Fruit fly (Drosophila melanogaster) whole organism, embryonic: ENCODE results near the gene plx.
A peak's percentile ranks its signal among the peaks of the same experiment; 100 is the strongest.

ENCODE experiments used
- Atf3 ChIP-seq: fragments of 200-800 bp; sonication (Bioruptor generic); optimal IDR thresholded peaks from 3 replicates; lab custom pipeline; 2016; ENCODE audit warnings: missing biosample characterization, missing genetic modification characterization
- B-H2 ChIP-seq: fragments of 200-800 bp; sonication (Bioruptor generic); optimal IDR thresholded peaks from 2 replicates; lab custom pipeline; 2018; ENCODE audit warnings: missing biosample characterization, mild to moderate bottlenecking, missing genetic modification characterization
- Bdp1 ChIP-seq: fragments of 200-800 bp; sonication (Bioruptor generic); optimal IDR thresholded peaks from 3 replicates; lab custom pipeline; 2016; ENCODE audit warnings: missing biosample characterization, missing genetic modification characterization
- C15 ChIP-seq: fragments of 200-800 bp; sonication (Bioruptor generic); IDR thresholded peaks from 3 replicates; pipeline ENCODE4 v1.3.6; 2022; ENCODE audit warnings: missing biosample characterization, missing genetic modification characterization
- CG1024 ChIP-seq: fragments of 200-800 bp; sonication (Bioruptor generic); IDR thresholded peaks from 2 replicates; pipeline ENCODE4 v1.3.6; 2022; ENCODE audit warnings: missing biosample characterization, missing genetic modification characterization
- CG10565 ChIP-seq: fragments of 200-800 bp; sonication (Bioruptor generic); optimal IDR thresholded peaks from 3 replicates; lab custom pipeline; 2016; ENCODE audit warnings: missing biosample characterization, mild to moderate bottlenecking, missing genetic modification characterization
- CG10979 ChIP-seq: fragments of 200-800 bp; sonication (Bioruptor generic); optimal IDR thresholded peaks from 2 replicates; lab custom pipeline; 2018; ENCODE audit warnings: missing biosample characterization, mild to moderate bottlenecking, missing genetic modification characterization, moderate library complexity
- CG11723 ChIP-seq: fragments of 200-800 bp; sonication (Bioruptor generic); optimal IDR thresholded peaks from 2 replicates; lab custom pipeline; 2017; ENCODE audit warnings: missing biosample characterization, mild to moderate bottlenecking, missing genetic modification characterization
- CG12769 ChIP-seq: fragments of 200-800 bp; sonication (Bioruptor generic); optimal IDR thresholded peaks from 2 replicates; lab custom pipeline; 2019; ENCODE audit warnings: missing biosample characterization, mild to moderate bottlenecking, missing genetic modification characterization, moderate library complexity
- CG13287 ChIP-seq: fragments of 200-800 bp; sonication (Bioruptor generic); IDR thresholded peaks from 2 replicates; pipeline ENCODE4 v1.3.6; 2022; ENCODE audit warnings: missing biosample characterization, missing genetic modification characterization; ENCODE audit not compliant: partially characterized antibody
- CG14014 ChIP-seq: fragments of 200-800 bp; sonication (Bioruptor generic); IDR thresholded peaks from 2 replicates; pipeline ENCODE4 v1.3.6; 2022; ENCODE audit warnings: missing biosample characterization, missing genetic modification characterization
- CG15011 ChIP-seq: fragments of 200-800 bp; sonication (Bioruptor generic); optimal IDR thresholded peaks from 3 replicates; lab custom pipeline; 2018; ENCODE audit warnings: missing biosample characterization, mild to moderate bottlenecking, missing genetic modification characterization
- CG15696 ChIP-seq: fragments of 200-800 bp; sonication (Bioruptor generic); optimal IDR thresholded peaks from 2 replicates; lab custom pipeline; 2019; ENCODE audit warnings: missing biosample characterization, mild to moderate bottlenecking, missing genetic modification characterization, moderate library complexity
- CG1602 ChIP-seq: fragments of 200-800 bp; sonication (Bioruptor generic); optimal IDR thresholded peaks from 3 replicates; lab custom pipeline; 2016; ENCODE audit warnings: missing biosample characterization, missing genetic modification characterization
- CG16779 ChIP-seq: fragments of 200-800 bp; sonication (Bioruptor generic); IDR thresholded peaks from 2 replicates; pipeline ENCODE4 v1.3.6; 2022; ENCODE audit warnings: missing biosample characterization, missing genetic modification characterization
- CG17912 ChIP-seq: fragments of 200-800 bp; sonication (Bioruptor generic); optimal IDR thresholded peaks from 2 replicates; lab custom pipeline; 2018; ENCODE audit warnings: missing biosample characterization, mild to moderate bottlenecking, missing genetic modification characterization
- CG1792 ChIP-seq: fragments of 200-800 bp; sonication (Bioruptor generic); optimal IDR thresholded peaks from 2 replicates; lab custom pipeline; 2016; ENCODE audit warnings: missing biosample characterization, missing genetic modification characterization
- CG2889 ChIP-seq: fragments of 200-800 bp; sonication (Bioruptor generic); IDR thresholded peaks from 3 replicates; pipeline ENCODE4 v1.3.6; 2022; ENCODE audit warnings: missing biosample characterization, missing genetic modification characterization
- CG31388 ChIP-seq: fragments of 200-800 bp; sonication (Bioruptor generic); optimal IDR thresholded peaks from 2 replicates; lab custom pipeline; 2016; ENCODE audit warnings: missing biosample characterization, missing genetic modification characterization
- CG3726 ChIP-seq: fragments of 200-800 bp; sonication (Bioruptor generic); IDR thresholded peaks from 3 replicates; pipeline ENCODE4, ENCODE4 v1.3.6; 2022; ENCODE audit warnings: missing biosample characterization, missing genetic modification characterization
- CG4282 ChIP-seq: fragments of 200-800 bp; sonication (Bioruptor generic); optimal IDR thresholded peaks from 2 replicates; lab custom pipeline; 2016; ENCODE audit warnings: missing biosample characterization, missing genetic modification characterization
- CG4328 ChIP-seq: fragments of 200-800 bp; sonication (Bioruptor generic); optimal IDR thresholded peaks from 3 replicates; lab custom pipeline; 2017; ENCODE audit warnings: missing biosample characterization, missing genetic modification reagents, missing genetic modification characterization
- CG7372 ChIP-seq: fragments of 200-800 bp; sonication (Bioruptor generic); IDR thresholded peaks from 2 replicates; pipeline ENCODE4 v1.3.6; 2022; ENCODE audit warnings: missing biosample characterization, missing genetic modification characterization
- CkIIα-i1 ChIP-seq: fragments of 200-800 bp; sonication (Bioruptor generic); IDR thresholded peaks from 2 replicates; pipeline ENCODE4 v1.3.6; 2022; ENCODE audit warnings: missing biosample characterization, missing genetic modification characterization
- CoRest ChIP-seq: fragments of 200-800 bp; sonication (Bioruptor generic); optimal IDR thresholded peaks from 3 replicates; lab custom pipeline; 2018; ENCODE audit warnings: missing biosample characterization, mild to moderate bottlenecking, missing genetic modification characterization, moderate library complexity
- D ChIP-seq, 2 experiments: fragments of 200-800 bp in 1 of 2; fragments of >200 bp in 1 of 2; sonication (Bioruptor generic) in 1 of 2; optimal IDR thresholded peaks; 2 replicates in 1 of 2; 3 replicates in 1 of 2; lab custom pipeline; 2017; ENCODE audit warnings: mild to moderate bottlenecking in 1 of 2, missing biosample characterization in 1 of 2, missing genetic modification characterization in 1 of 2, missing genetic modification reagents in 1 of 2
- Dll ChIP-seq: fragments of 200-800 bp; sonication (Bioruptor generic); IDR thresholded peaks from 4 replicates; pipeline ENCODE4 v1.3.6; 2022; ENCODE audit warnings: missing biosample characterization, missing genetic modification characterization; ENCODE audit not compliant: partially characterized antibody
- Doc3 ChIP-seq: fragments of 200-800 bp; sonication (Bioruptor generic); IDR thresholded peaks from 3 replicates; pipeline ENCODE4 v1.3.6; 2022; ENCODE audit warnings: missing biosample characterization, missing genetic modification characterization; ENCODE audit not compliant: partially characterized antibody
- HLH4C ChIP-seq: fragments of 200-800 bp; sonication (Bioruptor generic); IDR thresholded peaks from 3 replicates; pipeline ENCODE4 v1.3.6; 2022; ENCODE audit warnings: missing biosample characterization, missing genetic modification characterization; ENCODE audit not compliant: partially characterized antibody
- Hmr ChIP-seq: fragments of 200-800 bp; sonication (Bioruptor generic); optimal IDR thresholded peaks from 3 replicates; lab custom pipeline; 2017; ENCODE audit warnings: mild to moderate bottlenecking, missing biosample characterization, missing genetic modification reagents, missing genetic modification characterization
- Hmx ChIP-seq: fragments of 200-800 bp; sonication (Bioruptor generic); optimal IDR thresholded peaks from 2 replicates; lab custom pipeline; 2016; ENCODE audit warnings: missing biosample characterization, missing genetic modification characterization
- Mrtf ChIP-seq: fragments of 200-800 bp; sonication (Bioruptor generic); IDR thresholded peaks from 3 replicates; pipeline ENCODE4 v1.3.6; 2022; ENCODE audit warnings: missing biosample characterization, missing genetic modification characterization
- Nf-YA ChIP-seq: fragments of 200-800 bp; sonication (Bioruptor generic); IDR thresholded peaks from 2 replicates; pipeline ENCODE4 v1.3.6; 2022; ENCODE audit warnings: missing biosample characterization, missing genetic modification characterization
- Ravus ChIP-seq: fragments of 200-800 bp; sonication (Bioruptor generic); IDR thresholded peaks from 2 replicates; pipeline ENCODE4 v1.3.6; 2022; ENCODE audit warnings: missing biosample characterization, missing genetic modification characterization
- Sox102F ChIP-seq: fragments of 200-800 bp; sonication (Bioruptor generic); optimal IDR thresholded peaks from 2 replicates; lab custom pipeline; 2018; ENCODE audit warnings: missing biosample characterization, mild to moderate bottlenecking, missing genetic modification characterization, moderate library complexity
- chif ChIP-seq, 2 experiments: fragments of 200-800 bp; sonication (Bioruptor generic); optimal IDR thresholded peaks; 3 replicates each; lab custom pipeline; 2016; ENCODE audit warnings: missing biosample characterization in 2 of 2, missing genetic modification characterization in 2 of 2
- dimm ChIP-seq: fragments of 200-800 bp; sonication (Bioruptor generic); IDR thresholded peaks from 2 replicates; pipeline ENCODE4 v1.3.6; 2022; ENCODE audit warnings: missing biosample characterization, missing genetic modification characterization
- hkb ChIP-seq, 2 experiments: fragments of 200-800 bp in 1 of 2; fragments of >200 bp in 1 of 2; sonication (Bioruptor generic) in 1 of 2; IDR thresholded peaks in 1 of 2; optimal IDR thresholded peaks in 1 of 2; 2 replicates each; pipeline versions ENCODE4 v1.3.6 to Lab custom; 2017 to 2022; ENCODE audit warnings: missing biosample characterization in 1 of 2, missing genetic modification characterization in 1 of 2
- maf-S ChIP-seq: fragments of 200-800 bp; sonication (Bioruptor generic); optimal IDR thresholded peaks from 2 replicates; lab custom pipeline; 2016; ENCODE audit warnings: missing biosample characterization, missing genetic modification characterization
- mam ChIP-seq: fragments of 200-800 bp; sonication (Bioruptor generic); optimal IDR thresholded peaks from 3 replicates; lab custom pipeline; 2016; ENCODE audit warnings: missing biosample characterization, missing genetic modification characterization
- pita ChIP-seq: fragments of 200-800 bp; sonication (Bioruptor generic); optimal IDR thresholded peaks from 2 replicates; lab custom pipeline; 2017; ENCODE audit warnings: missing biosample characterization, mild to moderate bottlenecking, missing genetic modification characterization
- prd ChIP-seq, 3 experiments: fragments of >200 bp in 2 of 3; fragments of 200-800 bp in 1 of 3; sonication (Bioruptor generic) in 1 of 3; optimal IDR thresholded peaks in 2 of 3; IDR thresholded peaks in 1 of 3; 2 replicates in 2 of 3; 3 replicates in 1 of 3; pipeline versions ENCODE4 v1.3.6 to Lab custom; 2017 to 2022; ENCODE audit warnings: missing biosample characterization in 1 of 3, missing genetic modification characterization in 1 of 3
- ro ChIP-seq: fragments of 200-800 bp; sonication (Bioruptor generic); IDR thresholded peaks from 2 replicates; pipeline ENCODE4 v1.3.6; 2022; ENCODE audit warnings: missing biosample characterization, missing genetic modification characterization
- sc ChIP-seq, 3 experiments: fragments of >200 bp in 2 of 3; fragments of 200-800 bp in 1 of 3; sonication (Bioruptor generic) in 1 of 3; optimal IDR thresholded peaks; 2 replicates in 2 of 3; 3 replicates in 1 of 3; lab custom pipeline; 2017; ENCODE audit warnings: mild to moderate bottlenecking in 1 of 3, missing biosample characterization in 1 of 3, missing genetic modification characterization in 1 of 3, missing genetic modification reagents in 1 of 3
- sima ChIP-seq: fragments of 200-800 bp; sonication (Bioruptor generic); optimal IDR thresholded peaks from 2 replicates; lab custom pipeline; 2016; ENCODE audit warnings: missing biosample characterization, missing genetic modification characterization
- sqz ChIP-seq: fragments of 200-800 bp; sonication (Bioruptor generic); optimal IDR thresholded peaks from 3 replicates; lab custom pipeline; 2018; ENCODE audit warnings: missing biosample characterization, mild to moderate bottlenecking, missing genetic modification characterization

plx gene

DNA sequence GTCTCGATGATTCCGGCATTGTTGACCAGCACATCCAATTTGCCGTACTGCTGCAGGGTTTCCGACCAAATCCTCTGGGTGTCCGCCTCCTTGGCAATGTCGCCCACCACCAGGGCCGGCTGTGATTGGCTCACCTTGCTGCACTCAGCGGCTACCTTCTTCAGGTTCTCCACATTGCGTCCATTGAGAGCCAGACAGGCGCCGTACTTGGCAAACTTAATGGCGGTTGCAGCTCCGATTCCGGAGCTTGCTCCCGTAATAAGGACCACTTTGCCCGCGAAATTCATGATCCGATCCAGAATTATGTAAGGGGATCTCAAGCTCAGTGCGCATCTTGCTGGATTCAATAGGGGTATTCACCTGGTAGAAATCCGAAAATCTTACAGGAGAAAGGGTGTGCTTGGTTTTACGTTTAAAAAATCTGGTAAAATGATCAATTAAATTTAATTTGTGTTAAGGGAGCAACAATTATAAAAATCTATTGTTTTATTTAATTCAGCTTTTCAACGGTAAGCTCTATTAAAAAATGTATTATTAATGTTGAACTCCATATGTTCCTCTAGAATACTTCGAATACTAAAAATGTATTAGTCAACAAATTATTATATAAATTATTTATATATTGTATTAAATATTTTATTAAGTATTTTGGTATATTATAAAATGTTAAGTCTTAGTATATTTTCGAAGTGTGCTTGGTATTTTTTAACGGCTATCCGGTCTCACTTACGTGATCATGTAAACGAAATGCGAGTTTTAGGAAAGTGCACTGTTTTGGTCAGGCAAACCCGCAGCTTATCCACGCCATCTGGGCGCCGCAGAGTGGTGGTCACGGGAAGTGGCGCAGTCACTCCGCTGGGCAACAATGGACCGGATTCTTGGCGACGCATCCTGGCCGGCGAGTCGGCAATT, 48.9 kb upstream of the plx start, which contains the start of the genes CG31548 and CG12170 (continued):
- TF ChIP-seq pita (GFP tag; lab: Kevin White, UChicago) (no peak), prd (optimal IDR thresholded peaks at IDR 0.05; lab: Kevin White, UChicago) (no peak), prd (GFP tag; IDR thresholded peaks at IDR 0.05; lab: Robert Waterston, UW) (peak; percentile 42; the same call in 1 of the 3 replicates), hkb (optimal IDR thresholded peaks at IDR 0.05; lab: Kevin White, UChicago) (no peak), hkb (GFP tag; IDR thresholded peaks at IDR 0.05; lab: Robert Waterston, UW) (peak; percentile 75), CG11723 (GFP tag; lab: Kevin White, UChicago) (no peak), CG3726 (GFP tag; lab: Robert Waterston, UW) (peak; percentile 19; the same call in 1 of the 3 replicates), CG17912 (GFP tag; lab: Kevin White, UChicago) (no peak), mam (GFP tag; lab: Kevin White, UChicago) (peak; percentile 36), CG4282 (GFP tag; lab: Kevin White, UChicago) (no peak), Sox102F (no peak), CG7372 (GFP tag; lab: Robert Waterston, UW) (no peak), C15 (GFP tag; lab: Robert Waterston, UW) (no peak), CG4328 (GFP tag; lab: Kevin White, UChicago) (no peak), CG10565 (GFP tag; lab: Kevin White, UChicago) (no peak), CG31388 (peak; percentile 36), ro (GFP tag; lab: Robert Waterston, UW) (no peak), CG15011 (no peak), Hmr (no peak), Ravus (GFP tag; lab: Robert Waterston, UW) (no peak), HLH4C (no peak), CG14014 (peak; percentile 46; the same call in 1 of the 2 replicates), CkIIα-i1 (GFP tag; lab: Robert Waterston, UW) (no peak), Atf3 (GFP tag; lab: Kevin White, UChicago) (no peak), Hmx (GFP tag; lab: Kevin White, UChicago) (no peak), D (optimal IDR thresholded peaks at IDR 0.05; lab: Kevin White, UChicago) (no peak), D (GFP tag; optimal IDR thresholded peaks at IDR 0.05; lab: Kevin White, UChicago) (no peak), CG12769 (tag; lab: Kevin White, UChicago) (no peak), Mrtf (GFP tag; lab: Robert Waterston, UW) (0 out of 3 replicates have a peak, but pooled peaks have one; percentile 4), sqz (GFP tag; lab: Kevin White, UChicago) (no peak), sc (optimal IDR thresholded peaks at IDR 0.05; lab: Kevin White, UChicago) (no peak), sc (GFP tag; optimal IDR thresholded peaks at IDR 0.05; lab: Kevin White, UChicago) (no peak), dimm (GFP tag; lab: Robert Waterston, UW) (no peak), B-H2 (GFP tag; lab: Kevin White, UChicago) (no peak), CG1602 (GFP tag; lab: Kevin White, UChicago) (peak; percentile 56), maf-S (GFP tag; lab: Kevin White, UChicago) (no peak), CoRest (tag; lab: Kevin White, UChicago) (peak; percentile 47), CG10979 (peak; percentile 57), CG2889 (no peak), sima (GFP tag; lab: Kevin White, UChicago) (no peak), CG16779 (GFP tag; lab: Robert Waterston, UW) (no peak), CG1024 (GFP tag; lab: Robert Waterston, UW) (no peak), Dll (GFP tag; lab: Robert Waterston, UW) (no peak), chif (GFP tag; optimal IDR thresholded peaks at IDR 0.05; lab: Kevin White, UChicago) (peak in 1 of 2 experiments; percentile 41), Bdp1 (GFP tag; lab: Kevin White, UChicago) (no peak), CG13287 (GFP tag; lab: Robert Waterston, UW) (no peak), Doc3 (GFP tag; lab: Robert Waterston, UW) (no peak), Nf-YA (GFP tag; lab: Robert Waterston, UW) (no peak), CG1792 (GFP tag; lab: Kevin White, UChicago) (no peak), CG15696 (no peak)
